Fruit fly (Drosophila melanogaster): Measurements from ENCODE around the gene CG14339.

DNA sequence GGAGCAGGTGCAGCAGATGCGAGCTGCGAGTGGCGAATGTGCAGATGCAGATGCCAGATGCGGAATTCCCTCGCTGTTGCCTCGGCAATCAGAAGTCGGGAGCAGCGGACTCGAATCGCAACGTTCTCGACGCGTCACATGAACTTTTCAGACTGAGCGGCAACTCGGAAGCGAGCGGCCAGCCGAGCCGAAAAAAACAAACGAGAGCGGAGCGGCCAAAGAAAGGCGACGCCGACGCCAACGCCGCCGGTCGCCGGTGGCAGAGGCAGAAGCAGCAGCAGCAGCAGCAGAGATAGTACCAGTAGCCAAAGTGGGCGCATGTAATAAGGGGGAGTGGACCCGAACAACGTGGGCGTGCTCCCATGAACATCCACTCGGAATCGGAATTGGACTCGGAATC is 6.0 kb upstream of the CG14339 start, which contains the start of gene CG4629:
- TF ChIP-seq ttk (optimal IDR thresholded peaks at IDR 0.05) (no peak), psq (optimal IDR thresholded peaks at IDR 0.05) (no peak), insv (optimal IDR thresholded peaks at IDR 0.05) (no peak), h (optimal IDR thresholded peaks at IDR 0.05) (no peak)
